Fruit fly (Drosophila melanogaster): ENCODE results near the gene CG7627.

dm6 chr2L:8307817-8308551 is 54.3 kb downstream of the CG7627 start, which contains the start of the genes Ostgamma and Mettl14:
- no peak for TF ChIP-seq h (optimal IDR thresholded peaks at IDR 0.05)
- no peak for TF ChIP-seq psq (optimal IDR thresholded peaks at IDR 0.05)
- TF ChIP-seq insv (optimal IDR thresholded peaks at IDR 0.05): no peak
- TF ChIP-seq Sin3A (optimal IDR thresholded peaks at IDR 0.05): no peak
